Fruit fly (Drosophila melanogaster) whole organism, embryonic: ENCODE measurements around the gene SelG.

Source experiments
- CG1024 ChIP-seq: fragments of 200-800 bp; sonication (Bioruptor generic); IDR thresholded peaks from 2 replicates; pipeline ENCODE4 v1.3.6; 2022; ENCODE audit warnings: missing biosample characterization, missing genetic modification characterization
- CG10321 ChIP-seq: fragments of 200-800 bp; sonication (Bioruptor generic); IDR thresholded peaks from 2 replicates; pipeline ENCODE4 v1.3.6; 2022; ENCODE audit warnings: missing biosample characterization, missing genetic modification characterization
- CG11504 ChIP-seq: fragments of 200-800 bp; sonication (Bioruptor generic); optimal IDR thresholded peaks from 3 replicates; lab custom pipeline; 2019; ENCODE audit warnings: missing biosample characterization, mild to moderate bottlenecking, missing genetic modification characterization, moderate library complexity
- CG1233 ChIP-seq: fragments of 200-800 bp; sonication (Bioruptor generic); optimal IDR thresholded peaks from 4 replicates; lab custom pipeline; 2018; ENCODE audit warnings: missing biosample characterization, mild to moderate bottlenecking, missing genetic modification characterization
- CG12769 ChIP-seq: fragments of 200-800 bp; sonication (Bioruptor generic); optimal IDR thresholded peaks from 2 replicates; lab custom pipeline; 2019; ENCODE audit warnings: missing biosample characterization, mild to moderate bottlenecking, missing genetic modification characterization, moderate library complexity
- CG14014 ChIP-seq: fragments of 200-800 bp; sonication (Bioruptor generic); IDR thresholded peaks from 2 replicates; pipeline ENCODE4 v1.3.6; 2022; ENCODE audit warnings: missing biosample characterization, missing genetic modification characterization
- CG17186 ChIP-seq: fragments of 200-800 bp; sonication (Bioruptor generic); optimal IDR thresholded peaks from 3 replicates; lab custom pipeline; 2017; ENCODE audit warnings: missing biosample characterization, missing genetic modification reagents, missing genetic modification characterization
- CG17359 ChIP-seq: fragments of 200-800 bp; sonication (Bioruptor generic); optimal IDR thresholded peaks from 3 replicates; lab custom pipeline; 2018; ENCODE audit warnings: missing biosample characterization, mild to moderate bottlenecking, missing genetic modification characterization, moderate library complexity
- CG1792 ChIP-seq: fragments of 200-800 bp; sonication (Bioruptor generic); optimal IDR thresholded peaks from 2 replicates; lab custom pipeline; 2016; ENCODE audit warnings: missing biosample characterization, missing genetic modification characterization
- CG30403 ChIP-seq: fragments of 200-800 bp; sonication (Bioruptor generic); optimal IDR thresholded peaks from 3 replicates; lab custom pipeline; 2016; ENCODE audit warnings: missing biosample characterization, missing genetic modification characterization
- CG4282 ChIP-seq: fragments of 200-800 bp; sonication (Bioruptor generic); optimal IDR thresholded peaks from 2 replicates; lab custom pipeline; 2016; ENCODE audit warnings: missing biosample characterization, missing genetic modification characterization
- CG4328 ChIP-seq: fragments of 200-800 bp; sonication (Bioruptor generic); optimal IDR thresholded peaks from 3 replicates; lab custom pipeline; 2017; ENCODE audit warnings: missing biosample characterization, missing genetic modification reagents, missing genetic modification characterization
- CG43689 ChIP-seq: fragments of 200-800 bp; sonication (Bioruptor generic); IDR thresholded peaks from 2 replicates; pipeline ENCODE4 v1.3.6; 2022; ENCODE audit warnings: missing biosample characterization, missing genetic modification characterization
- CG5245 ChIP-seq: fragments of 200-800 bp; sonication (Bioruptor generic); optimal IDR thresholded peaks from 3 replicates; lab custom pipeline; 2016; ENCODE audit warnings: missing biosample characterization, missing genetic modification characterization
- CG5953 ChIP-seq: fragments of 200-800 bp; sonication (Bioruptor generic); IDR thresholded peaks from 2 replicates; pipeline ENCODE4 v1.3.6; 2022; ENCODE audit warnings: missing biosample characterization, missing genetic modification characterization
- CG7745 ChIP-seq: fragments of 200-800 bp; sonication (Bioruptor generic); optimal IDR thresholded peaks from 2 replicates; lab custom pipeline; 2018; ENCODE audit warnings: missing biosample characterization, mild to moderate bottlenecking, missing genetic modification characterization, moderate library complexity
- CG8089 ChIP-seq: fragments of 200-800 bp; sonication (Bioruptor generic); optimal IDR thresholded peaks from 3 replicates; lab custom pipeline; 2016; ENCODE audit warnings: missing biosample characterization, missing genetic modification characterization
- CG8478 ChIP-seq: fragments of >200 bp; optimal IDR thresholded peaks from 2 replicates; lab custom pipeline; 2018
- CG9437 ChIP-seq: fragments of 200-800 bp; sonication (Bioruptor generic); optimal IDR thresholded peaks from 2 replicates; lab custom pipeline; 2018; ENCODE audit warnings: missing biosample characterization, mild to moderate bottlenecking, missing genetic modification characterization
- CG9609 ChIP-seq: fragments of 200-800 bp; sonication (Bioruptor generic); optimal IDR thresholded peaks from 3 replicates; lab custom pipeline; 2016; ENCODE audit warnings: missing biosample characterization, missing genetic modification characterization
- D19A ChIP-seq: fragments of 200-800 bp; optimal IDR thresholded peaks from 3 replicates; lab custom pipeline; 2019; ENCODE audit warnings: missing biosample characterization, mild to moderate bottlenecking, missing genetic modification characterization, moderate library complexity
- Dek ChIP-seq: fragments of 200-800 bp; sonication (Bioruptor generic); optimal IDR thresholded peaks from 3 replicates; lab custom pipeline; 2019; ENCODE audit warnings: missing biosample characterization, mild to moderate bottlenecking, missing genetic modification characterization, moderate library complexity
- Dip2 ChIP-seq: fragments of 200-800 bp; sonication (Bioruptor generic); IDR thresholded peaks from 2 replicates; pipeline ENCODE4 v1.3.6; 2022; ENCODE audit warnings: missing biosample characterization, missing genetic modification characterization
- Ets97D ChIP-seq: fragments of 200-800 bp; sonication (Bioruptor generic); optimal IDR thresholded peaks from 3 replicates; lab custom pipeline; 2016; ENCODE audit warnings: missing biosample characterization, missing genetic modification characterization
- Fer2 ChIP-seq: fragments of 200-800 bp; sonication (Bioruptor generic); optimal IDR thresholded peaks from 2 replicates; lab custom pipeline; 2018; ENCODE audit warnings: missing biosample characterization, mild to moderate bottlenecking, missing genetic modification characterization, moderate library complexity
- GATAe ChIP-seq: fragments of 200-800 bp; sonication (Bioruptor generic); conservative IDR thresholded peaks from 2 replicates; pipeline ENCODE4 v1.3.6; 2022; ENCODE audit warnings: missing biosample characterization, missing genetic modification characterization
- H2.0 ChIP-seq: fragments of 200-800 bp; sonication (Bioruptor generic); IDR thresholded peaks from 2 replicates; pipeline ENCODE4 v1.3.6; 2022; ENCODE audit warnings: missing biosample characterization, missing genetic modification characterization
- Hand ChIP-seq: fragments of 200-800 bp; sonication (Bioruptor generic); optimal IDR thresholded peaks from 2 replicates; lab custom pipeline; 2017; ENCODE audit warnings: mild to moderate bottlenecking, missing biosample characterization, missing genetic modification reagents, missing genetic modification characterization
- Hey ChIP-seq: fragments of 200-800 bp; sonication (Bioruptor generic); optimal IDR thresholded peaks from 3 replicates; lab custom pipeline; 2018; ENCODE audit warnings: missing biosample characterization, mild to moderate bottlenecking, missing genetic modification characterization
- HmgZ ChIP-seq: fragments of 200-800 bp; sonication (Bioruptor generic); optimal IDR thresholded peaks from 2 replicates; lab custom pipeline; 2018; ENCODE audit warnings: missing biosample characterization, mild to moderate bottlenecking, missing genetic modification characterization
- Hmx ChIP-seq: fragments of 200-800 bp; sonication (Bioruptor generic); optimal IDR thresholded peaks from 2 replicates; lab custom pipeline; 2016; ENCODE audit warnings: missing biosample characterization, missing genetic modification characterization
- Meics ChIP-seq: fragments of 200-800 bp; sonication (Bioruptor generic); optimal IDR thresholded peaks from 2 replicates; lab custom pipeline; 2017; ENCODE audit warnings: missing biosample characterization, mild to moderate bottlenecking, missing genetic modification characterization
- Mes4 ChIP-seq: fragments of 200-800 bp; sonication (Bioruptor generic); optimal IDR thresholded peaks from 2 replicates; lab custom pipeline; 2016; ENCODE audit warnings: missing biosample characterization, missing genetic modification characterization
- NC2α ChIP-seq: fragments of 200-800 bp; sonication (Bioruptor generic); optimal IDR thresholded peaks from 2 replicates; lab custom pipeline; 2016; ENCODE audit warnings: missing biosample characterization, missing genetic modification characterization
- Ravus ChIP-seq: fragments of 200-800 bp; sonication (Bioruptor generic); IDR thresholded peaks from 2 replicates; pipeline ENCODE4 v1.3.6; 2022; ENCODE audit warnings: missing biosample characterization, missing genetic modification characterization
- Rx ChIP-seq: fragments of 200-800 bp; sonication (Bioruptor generic); IDR thresholded peaks from 2 replicates; pipeline ENCODE4 v1.3.6; 2022; ENCODE audit warnings: missing biosample characterization, missing genetic modification characterization
- TFAM ChIP-seq: fragments of 200-800 bp; sonication (Bioruptor generic); optimal IDR thresholded peaks from 2 replicates; lab custom pipeline; 2017; ENCODE audit warnings: missing biosample characterization, missing genetic modification characterization, inconsistent platforms
- YL-1 ChIP-seq: fragments of 200-800 bp; sonication (Bioruptor generic); optimal IDR thresholded peaks from 3 replicates; lab custom pipeline; 2017; ENCODE audit warnings: missing biosample characterization, mild to moderate bottlenecking, missing genetic modification characterization
- bowl ChIP-seq: fragments of 200-800 bp; sonication (Bioruptor generic); IDR thresholded peaks from 2 replicates; pipeline ENCODE4 v1.3.6; 2022; ENCODE audit warnings: missing biosample characterization, missing genetic modification characterization
- chif ChIP-seq, 2 experiments: fragments of 200-800 bp; sonication (Bioruptor generic); optimal IDR thresholded peaks; 3 replicates each; lab custom pipeline; 2016; ENCODE audit warnings: missing biosample characterization in 2 of 2, missing genetic modification characterization in 2 of 2
- chn ChIP-seq: fragments of 200-800 bp; sonication (Bioruptor generic); optimal IDR thresholded peaks from 2 replicates; lab custom pipeline; 2016; ENCODE audit warnings: missing biosample characterization, missing genetic modification characterization
- danr ChIP-seq: fragments of 200-800 bp; sonication (Bioruptor generic); IDR thresholded peaks from 2 replicates; pipeline ENCODE4 v1.3.6; 2022; ENCODE audit warnings: missing biosample characterization, missing genetic modification characterization
- fd64A ChIP-seq: fragments of 200-800 bp; sonication (Bioruptor generic); optimal IDR thresholded peaks from 3 replicates; lab custom pipeline; 2018; ENCODE audit warnings: missing biosample characterization, mild to moderate bottlenecking, missing genetic modification characterization
- gro ChIP-seq: fragments of 200-800 bp; sonication (Bioruptor generic); optimal IDR thresholded peaks from 2 replicates; lab custom pipeline; 2016; ENCODE audit warnings: missing biosample characterization, missing genetic modification characterization
- ham ChIP-seq: fragments of 200-800 bp; sonication (Bioruptor generic); IDR thresholded peaks from 2 replicates; pipeline ENCODE4 v1.3.6; 2022; ENCODE audit warnings: missing biosample characterization, missing genetic modification characterization
- her ChIP-seq: fragments of 200-800 bp; sonication (Bioruptor generic); optimal IDR thresholded peaks from 2 replicates; lab custom pipeline; 2016; ENCODE audit warnings: missing biosample characterization, missing genetic modification characterization
- phol ChIP-seq: fragments of 200-800 bp; sonication (Bioruptor generic); optimal IDR thresholded peaks from 3 replicates; lab custom pipeline; 2018; ENCODE audit warnings: missing biosample characterization, mild to moderate bottlenecking, missing genetic modification characterization, moderate library complexity
- sob ChIP-seq: fragments of 200-800 bp; sonication (Bioruptor generic); IDR thresholded peaks from 2 replicates; pipeline ENCODE4 v1.3.6; 2022; ENCODE audit warnings: missing biosample characterization, missing genetic modification characterization
- tna ChIP-seq: fragments of 200-800 bp; sonication (Bioruptor generic); IDR thresholded peaks from 2 replicates; pipeline ENCODE4 v1.3.6; 2022; ENCODE audit warnings: missing biosample characterization, missing genetic modification characterization; ENCODE audit not compliant: partially characterized antibody
- unc-4 ChIP-seq: fragments of 200-800 bp; sonication (Bioruptor generic); IDR thresholded peaks from 2 replicates; pipeline ENCODE4 v1.3.6; 2022; ENCODE audit warnings: missing biosample characterization, missing genetic modification characterization; ENCODE audit not compliant: partially characterized antibody
- unpg ChIP-seq: fragments of 200-800 bp; sonication (Bioruptor generic); optimal IDR thresholded peaks from 3 replicates; lab custom pipeline; 2018; ENCODE audit warnings: missing biosample characterization, mild to moderate bottlenecking, missing genetic modification characterization, moderate library complexity
- wor ChIP-seq: fragments of 200-800 bp; sonication (Bioruptor generic); IDR thresholded peaks from 2 replicates; pipeline ENCODE4 v1.3.6; 2022; ENCODE audit warnings: missing biosample characterization, missing genetic modification characterization

The SelG gene

dm6 chrX:11920959-11921358 lies 33.9 kb downstream of the SelG start (continued):
- TF ChIP-seq Meics (GFP tag; lab: Kevin White, UChicago) = peak; percentile 88
- peak; percentile 93 for TF ChIP-seq phol (tag; lab: Kevin White, UChicago)
- TF ChIP-seq CG17359 (tag; lab: Kevin White, UChicago) = peak; percentile 93
- no peak for TF ChIP-seq unc-4
- peak; percentile 42 for TF ChIP-seq CG8089 (GFP tag; lab: Kevin White, UChicago)
- peak; percentile 39 for TF ChIP-seq her
- 0 out of 2 replicates have a peak, but pooled peaks have one; percentile 40 for TF ChIP-seq CG43689 (GFP tag; lab: Robert Waterston, UW)
- no peak for TF ChIP-seq CG4282 (GFP tag; lab: Kevin White, UChicago)
- no peak for TF ChIP-seq CG10321 (GFP tag; lab: Robert Waterston, UW)
- TF ChIP-seq unpg (GFP tag; lab: Kevin White, UChicago) = peak; percentile 94
- TF ChIP-seq tna (GFP tag; lab: Robert Waterston, UW) = no peak
- TF ChIP-seq CG1792 (GFP tag; lab: Kevin White, UChicago) = peak; percentile 20
- TF ChIP-seq Dek (tag; lab: Kevin White, UChicago) = peak; percentile 88
- TF ChIP-seq CG4328 (GFP tag; lab: Kevin White, UChicago) = peak; percentile 83
- peak; percentile 73; the same call in 1 of the 2 replicates for TF ChIP-seq CG5953 (GFP tag; lab: Robert Waterston, UW)
- TF ChIP-seq Fer2 (tag; lab: Kevin White, UChicago) = peak; percentile 78
- TF ChIP-seq Ravus (GFP tag; lab: Robert Waterston, UW) = peak; percentile 66
- peak; percentile 87 for TF ChIP-seq CG1233 (GFP tag; lab: Kevin White, UChicago)
- TF ChIP-seq bowl = peak; percentile 54; the same call in 1 of the 2 replicates
- no peak for TF ChIP-seq CG7745 (tag; lab: Kevin White, UChicago)
- no peak for TF ChIP-seq ham (GFP tag; lab: Robert Waterston, UW)
- TF ChIP-seq CG12769 = peak; percentile 82
- peak; percentile 64; the same call in 1 of the 2 replicates for TF ChIP-seq GATAe (GFP tag; lab: Robert Waterston, UW)
- peak; percentile 85 for TF ChIP-seq HmgZ (tag; lab: Kevin White, UChicago)
- TF ChIP-seq sob (GFP tag; lab: Robert Waterston, UW) = peak; percentile 90
- peak; percentile 93 for TF ChIP-seq CG30403 (GFP tag; lab: Kevin White, UChicago)
- TF ChIP-seq Ets97D = peak; percentile 26
- peak; percentile 57 for TF ChIP-seq Mes4 (GFP tag; lab: Kevin White, UChicago)
- TF ChIP-seq NC2α = peak; percentile 32
- TF ChIP-seq gro (GFP tag; lab: Kevin White, UChicago) = peak; percentile 56
- peak; percentile 59; the same call in 1 of the 2 replicates for TF ChIP-seq Rx (GFP tag; lab: Robert Waterston, UW)
- peak; percentile 91 for TF ChIP-seq CG14014
- peak; percentile 34 for TF ChIP-seq Hey (tag; lab: Kevin White, UChicago)
- peak; percentile 58 to 71 for TF ChIP-seq chif (GFP tag; optimal IDR thresholded peaks at IDR 0.05; lab: Kevin White, UChicago)
- TF ChIP-seq CG17186 (GFP tag; lab: Kevin White, UChicago) = peak; percentile 28
- TF ChIP-seq CG5245 (GFP tag; lab: Kevin White, UChicago) = peak; percentile 64
- TF ChIP-seq CG1024 = no peak
- TF ChIP-seq Dip2 (GFP tag; lab: Robert Waterston, UW) = 0 out of 2 replicates have a peak, but pooled peaks have one; percentile 19
- TF ChIP-seq chn = peak; percentile 69
- peak; percentile 88 for TF ChIP-seq danr (GFP tag; lab: Robert Waterston, UW)
- TF ChIP-seq CG9437 = peak; percentile 85
- TF ChIP-seq Hand (GFP tag; lab: Kevin White, UChicago) = peak; percentile 70
- peak; percentile 41 for TF ChIP-seq CG9609 (GFP tag; lab: Kevin White, UChicago)
- peak; percentile 52 for TF ChIP-seq Hmx (GFP tag; lab: Kevin White, UChicago)
- no peak for TF ChIP-seq CG8478 (lab: Kevin White, UChicago)
- TF ChIP-seq wor = peak; percentile 83
- peak; percentile 39 for TF ChIP-seq TFAM (GFP tag; lab: Kevin White, UChicago)
- peak; percentile 90 for TF ChIP-seq D19A (tag; lab: Kevin White, UChicago)
- peak; percentile 94 for TF ChIP-seq CG11504 (tag; lab: Kevin White, UChicago)
- TF ChIP-seq YL-1 (GFP tag; lab: Kevin White, UChicago) = peak; percentile 44
- peak; percentile 73 for TF ChIP-seq H2.0
- TF ChIP-seq fd64A (GFP tag; lab: Kevin White, UChicago) = peak; percentile 71
